Comparison of ENCODE assay signal across 1 fruit fly cellular context in genomic region chr2L:1916461-1916860, dm6.
TF ChIP-seq lines count a peak whose summit lies in the region.

No protein-coding gene starts in this region.

TF ChIP-seq in whole organism, embryonic, 481 proteins besides CTCF, POLR2A, EP300 and RAD21 (continued from another document):
- TF ChIP-seq CG10274 (GFP tag; optimal IDR thresholded peaks at IDR 0.05; lab: Kevin White, UChicago), result no peak
- TF ChIP-seq tna (GFP tag; IDR thresholded peaks at IDR 0.05; lab: Robert Waterston, UW; ENCODE audit: partially characterized antibody), result no peak
- TF ChIP-seq CG2712 (tag; optimal IDR thresholded peaks at IDR 0.05; lab: Kevin White, UChicago), result peak; percentile 57
- peak; percentile 53; the same call in 1 of the 3 replicates for TF ChIP-seq gce (GFP tag; IDR thresholded peaks at IDR 0.05; lab: Robert Waterston, UW)
- no peak for TF ChIP-seq CG2202 (tag; optimal IDR thresholded peaks at IDR 0.05; lab: Kevin White, UChicago)
- peak; percentile 70 for TF ChIP-seq CG10366 (GFP tag; IDR thresholded peaks at IDR 0.05; lab: Robert Waterston, UW)
- peak; percentile 89 for TF ChIP-seq ci (GFP tag; IDR thresholded peaks at IDR 0.05; lab: Robert Waterston, UW)
- TF ChIP-seq pan (optimal IDR thresholded peaks at IDR 0.05; lab: Kevin White, UChicago), result no peak
- TF ChIP-seq pan (GFP tag; optimal IDR thresholded peaks at IDR 0.05 in 1 of 2, IDR thresholded peaks at IDR 0.05 in 1 of 2), result peak in 1 of 2 experiments; percentile 78
- TF ChIP-seq CG16779 (GFP tag; IDR thresholded peaks at IDR 0.05; lab: Robert Waterston, UW), result no peak
- peak; percentile 70 for TF ChIP-seq CG14441 (GFP tag; IDR thresholded peaks at IDR 0.05; lab: Robert Waterston, UW)
- peak; percentile 61 for TF ChIP-seq Ada2b (GFP tag; IDR thresholded peaks at IDR 0.05; lab: Robert Waterston, UW)
- TF ChIP-seq Ssrp (tag; optimal IDR thresholded peaks at IDR 0.05; lab: Kevin White, UChicago), result no peak
- no peak for TF ChIP-seq hkb (optimal IDR thresholded peaks at IDR 0.05; lab: Kevin White, UChicago)
- peak; percentile 60 for TF ChIP-seq hkb (GFP tag; IDR thresholded peaks at IDR 0.05; lab: Robert Waterston, UW)
- TF ChIP-seq ATbp (GFP tag; optimal IDR thresholded peaks at IDR 0.05; lab: Kevin White, UChicago), result peak; percentile 77
- peak; percentile 22 for TF ChIP-seq bcd (GFP tag; optimal IDR thresholded peaks at IDR 0.05; lab: Kevin White, UChicago)
- TF ChIP-seq CG17361 (GFP tag; IDR thresholded peaks at IDR 0.05; lab: Robert Waterston, UW), result peak; percentile 52; the same call in 2 of the 3 replicates
- TF ChIP-seq cato (GFP tag; optimal IDR thresholded peaks at IDR 0.05; lab: Kevin White, UChicago; ENCODE audit: borderline replicate concordance), result peak; percentile 2
- peak in 1 of 2 experiments; percentile 28 for TF ChIP-seq Eip74EF (GFP tag; optimal IDR thresholded peaks at IDR 0.05; lab: Kevin White, UChicago)
- TF ChIP-seq ems (GFP tag; optimal IDR thresholded peaks at IDR 0.05; lab: Kevin White, UChicago), result no peak
- TF ChIP-seq croc (GFP tag; conservative IDR thresholded peaks at IDR 0.05; lab: Robert Waterston, UW), result peak; percentile 35; the same call in 2 of the 3 replicates
- no peak for TF ChIP-seq CG8290 (GFP tag; optimal IDR thresholded peaks at IDR 0.05; lab: Kevin White, UChicago)
- peak in 1 of 2 experiments; percentile 26 for TF ChIP-seq CG8290 (tag; optimal IDR thresholded peaks at IDR 0.05; lab: Kevin White, UChicago)
- TF ChIP-seq CG1024 (GFP tag; IDR thresholded peaks at IDR 0.05; lab: Robert Waterston, UW), result peak; percentile 54; the same call in 1 of the 2 replicates
- TF ChIP-seq H15 (GFP tag; IDR thresholded peaks at IDR 0.05; lab: Robert Waterston, UW), result peak; percentile 67; the same call in 2 of the 3 replicates
- TF ChIP-seq CG8388 (GFP tag; optimal IDR thresholded peaks at IDR 0.05; lab: Kevin White, UChicago), result peak; percentile 2
- peak in 1 of 2 experiments; percentile 60 for TF ChIP-seq eve (GFP tag; optimal IDR thresholded peaks at IDR 0.05; lab: Kevin White, UChicago)
- peak; percentile 65 for TF ChIP-seq CG5953 (GFP tag; IDR thresholded peaks at IDR 0.05; lab: Robert Waterston, UW)
- peak; percentile 40 for TF ChIP-seq CG10979 (tag; optimal IDR thresholded peaks at IDR 0.05; lab: Kevin White, UChicago)
- TF ChIP-seq Dip2 (GFP tag; IDR thresholded peaks at IDR 0.05; lab: Robert Waterston, UW), result no peak
- peak; percentile 81 for TF ChIP-seq Ets65A (GFP tag; lab: Kevin White, UChicago)
- peak; percentile 19 for TF ChIP-seq CG12219 (GFP tag; optimal IDR thresholded peaks at IDR 0.05; lab: Kevin White, UChicago)
- peak; percentile 30 for TF ChIP-seq CG6254 (GFP tag; optimal IDR thresholded peaks at IDR 0.05; lab: Kevin White, UChicago)
- TF ChIP-seq tap (tag; optimal IDR thresholded peaks at IDR 0.05; lab: Kevin White, UChicago), result peak; percentile 33
- TF ChIP-seq peb (GFP tag; IDR thresholded peaks at IDR 0.05; lab: Robert Waterston, UW), result peak; percentile 34; the same call in 1 of the 2 replicates
- TF ChIP-seq Ravus (GFP tag; IDR thresholded peaks at IDR 0.05; lab: Robert Waterston, UW), result 0 out of 2 replicates have a peak, but pooled peaks have one; percentile 18
- peak; percentile 45; the same call in 1 of the 3 replicates for TF ChIP-seq Optix (GFP tag; IDR thresholded peaks at IDR 0.05; lab: Robert Waterston, UW)
- TF ChIP-seq CG1233 (GFP tag; optimal IDR thresholded peaks at IDR 0.05; lab: Kevin White, UChicago), result peak; percentile 9
- peak; percentile 63 for TF ChIP-seq CG31441 (GFP tag; IDR thresholded peaks at IDR 0.05; lab: Robert Waterston, UW)
- TF ChIP-seq CG12391 (tag; optimal IDR thresholded peaks at IDR 0.05; lab: Kevin White, UChicago), result peak; percentile 40
- peak; percentile 60 for TF ChIP-seq CG2678 (tag; optimal IDR thresholded peaks at IDR 0.05; lab: Kevin White, UChicago)
- TF ChIP-seq CG4424 (GFP tag; optimal IDR thresholded peaks at IDR 0.05; lab: Kevin White, UChicago), result peak; percentile 32
- peak; percentile 58 for TF ChIP-seq ap (GFP tag; IDR thresholded peaks at IDR 0.05; lab: Robert Waterston, UW)
- peak; percentile 8 for TF ChIP-seq CG10654 (GFP tag; optimal IDR thresholded peaks at IDR 0.05; lab: Kevin White, UChicago)
- TF ChIP-seq CG12769 (tag; optimal IDR thresholded peaks at IDR 0.05; lab: Kevin White, UChicago), result peak; percentile 39
- peak; percentile 15 for TF ChIP-seq CG14710 (tag; optimal IDR thresholded peaks at IDR 0.05; lab: Kevin White, UChicago)
- TF ChIP-seq PHDP (tag; optimal IDR thresholded peaks at IDR 0.05; lab: Kevin White, UChicago), result peak; percentile 43
- 0 out of 3 replicates have a peak, but pooled peaks have one; percentile 32 for TF ChIP-seq jigr1 (GFP tag; IDR thresholded peaks at IDR 0.05; lab: Robert Waterston, UW)
- TF ChIP-seq CG6272 (GFP tag; IDR thresholded peaks at IDR 0.05; lab: Robert Waterston, UW), result peak; percentile 41; the same call in 1 of the 2 replicates
- TF ChIP-seq sr (GFP tag; IDR thresholded peaks at IDR 0.05; lab: Robert Waterston, UW), result peak; percentile 41; the same call in 1 of the 3 replicates
- TF ChIP-seq ttk (GFP tag; IDR thresholded peaks at IDR 0.05; lab: Robert Waterston, UW), result peak; percentile 67
- TF ChIP-seq Xrp1 (GFP tag; IDR thresholded peaks at IDR 0.05; lab: Robert Waterston, UW), result peak; percentile 72
- TF ChIP-seq chm (GFP tag; IDR thresholded peaks at IDR 0.05; lab: Robert Waterston, UW), result no peak
- peak; percentile 20 for TF ChIP-seq CG10209 (GFP tag; optimal IDR thresholded peaks at IDR 0.05; lab: Kevin White, UChicago)
- TF ChIP-seq Ptx1 (GFP tag; IDR thresholded peaks at IDR 0.05; lab: Robert Waterston, UW), result peak; percentile 55
- TF ChIP-seq E2f1 (GFP tag; IDR thresholded peaks at IDR 0.05; lab: Robert Waterston, UW), result peak; percentile 68
- peak; percentile 50 for TF ChIP-seq Oli (tag; optimal IDR thresholded peaks at IDR 0.05; lab: Kevin White, UChicago)
- TF ChIP-seq Fer3 (tag; optimal IDR thresholded peaks at IDR 0.05; lab: Kevin White, UChicago), result peak; percentile 6
- TF ChIP-seq Meics (GFP tag; optimal IDR thresholded peaks at IDR 0.05; lab: Kevin White, UChicago), result no peak
- TF ChIP-seq Med (GFP tag; lab: Kevin White, UChicago), result peak; percentile 12
- peak; percentile 35; the same call in 1 of the 2 replicates for TF ChIP-seq CG14667 (GFP tag; IDR thresholded peaks at IDR 0.05; lab: Robert Waterston, UW)
- TF ChIP-seq CG11247 (GFP tag; IDR thresholded peaks at IDR 0.05; lab: Robert Waterston, UW), result 0 out of 2 replicates have a peak, but pooled peaks have one; percentile 17
- no peak for TF ChIP-seq NFAT (GFP tag; IDR thresholded peaks at IDR 0.05; lab: Robert Waterston, UW)
- TF ChIP-seq CG32772 (GFP tag; IDR thresholded peaks at IDR 0.05; lab: Robert Waterston, UW), result peak; percentile 68
- peak; percentile 31; the same call in 1 of the 2 replicates for TF ChIP-seq lmd (GFP tag; IDR thresholded peaks at IDR 0.05; lab: Robert Waterston, UW)
- TF ChIP-seq bsh (GFP tag; optimal IDR thresholded peaks at IDR 0.05; lab: Kevin White, UChicago), result peak in 1 of 2 experiments; percentile 55
- peak; percentile 0 for TF ChIP-seq CG12659 (GFP tag; optimal IDR thresholded peaks at IDR 0.05; lab: Kevin White, UChicago)
- peak in 1 of 2 experiments; percentile 3 for TF ChIP-seq chif (GFP tag; optimal IDR thresholded peaks at IDR 0.05; lab: Kevin White, UChicago)
- TF ChIP-seq ewg (GFP tag; optimal IDR thresholded peaks at IDR 0.05; lab: Kevin White, UChicago), result peak; percentile 45
- 0 out of 3 replicates have a peak, but pooled peaks have one; percentile 58 for TF ChIP-seq CG2199 (GFP tag; IDR thresholded peaks at IDR 0.05; lab: Robert Waterston, UW)
- TF ChIP-seq Six4 (GFP tag; optimal IDR thresholded peaks at IDR 0.05; lab: Kevin White, UChicago), result no peak
- TF ChIP-seq ash1 (GFP tag; optimal IDR thresholded peaks at IDR 0.05; lab: Kevin White, UChicago), result no peak
- TF ChIP-seq crc (GFP tag; optimal IDR thresholded peaks at IDR 0.05; lab: Kevin White, UChicago), result no peak
- TF ChIP-seq CG6689 (GFP tag; IDR thresholded peaks at IDR 0.05; lab: Robert Waterston, UW), result peak; percentile 70
- TF ChIP-seq CG1647 (GFP tag; optimal IDR thresholded peaks at IDR 0.05; lab: Kevin White, UChicago), result no peak
- TF ChIP-seq Blimp-1 (GFP tag; optimal IDR thresholded peaks at IDR 0.05; lab: Kevin White, UChicago), result peak; percentile 57
- peak; percentile 76 for TF ChIP-seq stc (GFP tag; IDR thresholded peaks at IDR 0.05; lab: Robert Waterston, UW)
- TF ChIP-seq Xbp1 (GFP tag; optimal IDR thresholded peaks at IDR 0.05; lab: Kevin White, UChicago), result peak; percentile 35
- peak; percentile 32 for TF ChIP-seq lab (GFP tag; optimal IDR thresholded peaks at IDR 0.05; lab: Kevin White, UChicago)
- peak; percentile 61 for TF ChIP-seq CG11504 (tag; optimal IDR thresholded peaks at IDR 0.05; lab: Kevin White, UChicago)
- TF ChIP-seq CG1602 (GFP tag; optimal IDR thresholded peaks at IDR 0.05; lab: Kevin White, UChicago), result peak; percentile 5
- peak; percentile 26 for TF ChIP-seq CG15269 (tag; optimal IDR thresholded peaks at IDR 0.05; lab: Kevin White, UChicago)
- peak; percentile 16 for TF ChIP-seq CG1529 (GFP tag; optimal IDR thresholded peaks at IDR 0.05; lab: Kevin White, UChicago)
- no peak for TF ChIP-seq dm (GFP tag; optimal IDR thresholded peaks at IDR 0.05; lab: Kevin White, UChicago)
